Worm (Caenorhabditis elegans) whole organism, L4 larva: ENCODE results near the gene hlh-26.

Experiments used
- F49E8.2 ChIP-seq: sonication (generic microtip); optimal IDR thresholded peaks from 2 replicates; lab custom pipeline; 2016; ENCODE audit warnings: missing compliant biosample characterization, mild to moderate bottlenecking, missing genetic modification characterization, borderline replicate concordance
- R02D3.7 ChIP-seq: fragments of 150-350 bp; sonication (generic microtip); optimal IDR thresholded peaks from 3 replicates; lab custom pipeline; 2014; ENCODE audit warnings: missing biosample characterization, missing genetic modification characterization
- T20F7.1 ChIP-seq: fragments of 200-800 bp; sonication (Bioruptor generic); optimal IDR thresholded peaks from 2 replicates; lab custom pipeline; 2018; ENCODE audit warnings: mild to moderate bottlenecking, missing genetic modification characterization, missing compliant biosample characterization
- aly-2 ChIP-seq: sonication (generic microtip); optimal IDR thresholded peaks from 2 replicates; lab custom pipeline; 2018; ENCODE audit warnings: missing biosample characterization, missing genetic modification characterization
- ama-1 ChIP-seq: fragments of 150-350 bp; optimal IDR thresholded peaks from 2 replicates; lab custom pipeline; 2014; ENCODE audit warnings: inconsistent platforms, mixed read lengths
- lim-7 ChIP-seq: fragments of 200-800 bp; sonication (Bioruptor generic); IDR thresholded peaks from 2 replicates; pipeline ENCODE4 v1.3.6; 2022; ENCODE audit warnings: missing genetic modification characterization, missing compliant biosample characterization
- lin-13 ChIP-seq: fragments of 150-350 bp; optimal IDR thresholded peaks from 2 replicates; lab custom pipeline; 2014; ENCODE audit warnings: missing biosample characterization, missing genetic modification reagents, missing genetic modification characterization
- lsy-2 ChIP-seq, 2 experiments: fragments of 150-350 bp in 1 of 2; sonication (generic microtip) in 1 of 2; optimal IDR thresholded peaks; 2 replicates each; lab custom pipeline; 2014 to 2017; ENCODE audit warnings: missing biosample characterization in 2 of 2, missing genetic modification characterization in 2 of 2
- madf-5 ChIP-seq, 2 experiments: fragments of 200-800 bp; sonication (Bioruptor generic); IDR thresholded peaks; 2 replicates each; pipeline ENCODE4 v1.3.6; 2022; ENCODE audit warnings: missing compliant biosample characterization in 2 of 2, missing genetic modification characterization in 2 of 2
- nhr-237 ChIP-seq: sonication (generic microtip); optimal IDR thresholded peaks from 2 replicates; lab custom pipeline; 2017; ENCODE audit warnings: missing biosample characterization, missing genetic modification characterization
- nhr-28 ChIP-seq: fragments of 150-350 bp; optimal IDR thresholded peaks from 2 replicates; lab custom pipeline; 2014; ENCODE audit warnings: missing biosample characterization, missing genetic modification characterization
- nhr-6 ChIP-seq: fragments of 150-350 bp; optimal IDR thresholded peaks from 2 replicates; lab custom pipeline; 2014; ENCODE audit warnings: missing biosample characterization, missing genetic modification characterization
- tag-97 ChIP-seq: fragments of 200-800 bp; sonication (Bioruptor generic); IDR thresholded peaks from 2 replicates; pipeline ENCODE4 v1.3.6; 2022; ENCODE audit warnings: missing genetic modification characterization, missing compliant biosample characterization
- unc-39 ChIP-seq: sonication (generic microtip); optimal IDR thresholded peaks from 2 replicates; lab custom pipeline; 2017; ENCODE audit warnings: missing biosample characterization, missing genetic modification characterization

DNA sequence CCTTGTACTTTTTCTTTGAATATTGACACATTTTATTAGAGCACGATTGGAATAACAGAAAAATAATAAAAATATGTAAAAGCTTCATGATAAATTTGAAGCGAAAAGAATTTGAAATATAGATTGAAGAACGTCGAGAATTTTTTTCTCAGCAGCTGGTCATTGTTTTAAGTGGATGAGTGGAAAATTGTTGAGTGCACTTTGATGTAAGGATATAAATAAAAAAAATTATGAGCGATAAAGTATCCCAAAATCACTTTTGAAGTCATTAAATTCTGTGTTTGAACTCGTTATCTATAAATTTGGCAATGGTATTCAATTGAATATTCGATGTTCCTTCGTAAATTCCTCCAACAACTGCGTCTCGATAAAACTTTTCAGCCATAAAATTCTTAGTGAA, 11.2 kb upstream of the hlh-26 start, which contains the start of gene ins-13:
- TF ChIP-seq unc-39 (tag; lab: Kevin White, UChicago) (no peak), F49E8.2 (tag; lab: Kevin White, UChicago) (no peak), lim-7 (GFP tag; lab: Robert Waterston, UW) (no peak), nhr-28 (tag; lab: Kevin White, UChicago) (no peak), nhr-237 (tag; lab: Kevin White, UChicago) (no peak), aly-2 (no peak), T20F7.1 (GFP tag; lab: Kevin White, UChicago) (no peak), tag-97 (no peak), ama-1 (lab: Kevin White, UChicago) (no peak), lsy-2 (tag; optimal IDR thresholded peaks at IDR 0.05; lab: Kevin White, UChicago) (no peak), madf-5 (GFP tag; IDR thresholded peaks at IDR 0.05; lab: Robert Waterston, UW) (no peak), nhr-6 (tag; lab: Kevin White, UChicago) (no peak), lin-13 (GFP tag; lab: Kevin White, UChicago) (no peak), R02D3.7 (tag; lab: Kevin White, UChicago) (no peak)
